Fruit fly (Drosophila melanogaster): ENCODE measurements around the gene CG9328.

- TF ChIP-seq CG14655 (GFP tag; optimal IDR thresholded peaks at IDR 0.05), result no peak
- no peak for TF ChIP-seq Pif1A (GFP tag; optimal IDR thresholded peaks at IDR 0.05)
- TF ChIP-seq CG34367 (tag; optimal IDR thresholded peaks at IDR 0.05), result no peak
- no peak for TF ChIP-seq CG4496 (GFP tag; IDR thresholded peaks at IDR 0.05)
- no peak for TF ChIP-seq D1 (tag; optimal IDR thresholded peaks at IDR 0.05)
- TF ChIP-seq Snoo (tag; optimal IDR thresholded peaks at IDR 0.05), result no peak
- no peak for TF ChIP-seq CG8301 (tag; optimal IDR thresholded peaks at IDR 0.05)
- no peak for TF ChIP-seq CG17806 (tag; optimal IDR thresholded peaks at IDR 0.05)
Observed at dm6 chr2L:20858371-20859340, 61.1 kb downstream of the CG9328 start, which contains the start of gene bero.

All from whole organism, pupa.